Worm (Caenorhabditis elegans): ENCODE results near the gene acdh-13.

DNA sequence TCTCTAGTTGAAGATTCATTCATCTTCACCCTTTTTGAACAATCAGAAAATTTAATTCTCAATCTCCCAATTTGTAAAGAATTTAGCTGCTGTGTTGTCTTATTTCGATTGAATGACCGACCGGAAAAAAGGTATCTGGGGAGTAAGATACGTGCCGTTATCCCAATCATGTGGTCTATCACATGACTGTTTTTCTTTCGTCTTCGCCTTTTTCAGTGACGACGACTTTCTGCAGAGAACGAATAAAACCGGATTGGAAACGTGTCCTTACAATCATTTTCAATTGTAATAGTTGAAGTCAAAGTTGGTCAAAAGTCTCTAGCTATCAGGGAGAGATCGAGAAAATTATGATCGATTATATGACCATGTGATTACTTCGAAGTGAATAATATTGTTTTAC, 30.4 kb upstream of the acdh-13 start:
- no peak for TF ChIP-seq T22C8.4 (GFP tag; IDR thresholded peaks at IDR 0.05)
- no peak for TF ChIP-seq med-1 (GFP tag; optimal IDR thresholded peaks at IDR 0.05; ENCODE audit: insufficient read depth)
- no peak for TF ChIP-seq flt-1 (GFP tag; IDR thresholded peaks at IDR 0.05)
- no peak for TF ChIP-seq klf-2 (GFP tag; conservative IDR thresholded peaks at IDR 0.05)
- TF ChIP-seq tab-1 (GFP tag; IDR thresholded peaks at IDR 0.05): no peak

All from whole organism, midembryonic.